Fruit fly (Drosophila melanogaster): ENCODE results near the gene CG14841.

Gene CG14841

DNA sequence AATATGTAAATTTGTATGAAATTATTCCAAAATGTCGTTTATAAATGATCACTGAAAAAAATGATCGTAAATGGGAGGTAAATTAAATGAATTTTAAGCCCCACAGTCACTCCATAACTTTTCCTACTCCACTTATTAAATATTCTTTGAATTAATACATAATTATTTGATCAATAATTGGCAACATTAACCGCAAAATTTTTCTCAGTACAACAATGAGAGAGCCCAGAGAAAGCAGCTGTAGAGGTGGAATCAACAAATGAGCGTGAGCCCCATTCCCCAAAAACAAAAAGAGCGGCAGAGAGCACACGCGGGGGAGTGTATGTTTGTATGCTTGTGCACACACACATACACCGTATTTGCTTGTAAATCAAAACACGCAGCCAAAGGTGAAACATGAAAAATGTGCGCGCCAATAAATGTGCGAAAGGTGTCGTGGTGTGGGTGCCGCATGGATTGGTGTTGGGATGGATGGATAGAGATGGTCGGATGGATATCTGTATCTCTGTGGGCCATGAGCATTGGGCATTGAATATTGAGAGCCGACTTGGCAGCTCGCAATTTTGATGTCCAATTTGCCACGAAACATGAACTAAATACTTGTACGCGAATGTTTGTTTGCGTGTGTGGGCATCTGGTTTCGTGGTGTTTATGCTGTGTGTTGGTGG is 21.7 kb upstream of the CG14841 start (continued):
- peak; percentile 90 for TF ChIP-seq CG17802 (tag; optimal IDR thresholded peaks at IDR 0.05)
- TF ChIP-seq CG18764 (GFP tag; optimal IDR thresholded peaks at IDR 0.05) = peak; percentile 97
- TF ChIP-seq CG3995 (GFP tag; optimal IDR thresholded peaks at IDR 0.05) = peak; percentile 81
- peak in 1 of 2 experiments; percentile 89 for TF ChIP-seq Dfd (GFP tag; optimal IDR thresholded peaks at IDR 0.05)
- TF ChIP-seq CG17568 (GFP tag; optimal IDR thresholded peaks at IDR 0.05) = peak; percentile 98
- peak in 2 of 3 experiments; percentile 48 to 97 for TF ChIP-seq lola (GFP tag; optimal IDR thresholded peaks at IDR 0.05)
- peak; percentile 99 for TF ChIP-seq Meics (GFP tag; optimal IDR thresholded peaks at IDR 0.05)
- TF ChIP-seq slou (GFP tag; optimal IDR thresholded peaks at IDR 0.05) = peak; percentile 95
- peak; percentile 97 for TF ChIP-seq sd (tag; optimal IDR thresholded peaks at IDR 0.05)
- TF ChIP-seq CG12219 (GFP tag; optimal IDR thresholded peaks at IDR 0.05) = peak; percentile 98
- TF ChIP-seq Fer1 (GFP tag; optimal IDR thresholded peaks at IDR 0.05) = peak; percentile 98
- TF ChIP-seq Dip2 (GFP tag; IDR thresholded peaks at IDR 0.05) = no peak
- no peak for TF ChIP-seq gce (GFP tag; IDR thresholded peaks at IDR 0.05)
- peak; percentile 98 for TF ChIP-seq HHEX (GFP tag; optimal IDR thresholded peaks at IDR 0.05)
- peak; percentile 94 for TF ChIP-seq CG8281 (tag; optimal IDR thresholded peaks at IDR 0.05)
- peak; percentile 96 for TF ChIP-seq CG4328 (GFP tag; optimal IDR thresholded peaks at IDR 0.05)
- TF ChIP-seq inv (GFP tag; IDR thresholded peaks at IDR 0.05; ENCODE audit: partially characterized antibody) = no peak
- peak; percentile 94 for TF ChIP-seq Jarid2 (GFP tag; optimal IDR thresholded peaks at IDR 0.05)
- TF ChIP-seq ind (GFP tag; optimal IDR thresholded peaks at IDR 0.05) = peak; percentile 98
- TF ChIP-seq CG8944 (GFP tag; optimal IDR thresholded peaks at IDR 0.05) = peak; percentile 88
- TF ChIP-seq Bteb2 (GFP tag; optimal IDR thresholded peaks at IDR 0.05) = peak; percentile 97
- TF ChIP-seq Adf1 (GFP tag; IDR thresholded peaks at IDR 0.05) = no peak
- TF ChIP-seq CG13296 (GFP tag; optimal IDR thresholded peaks at IDR 0.05) = peak; percentile 97
- TF ChIP-seq schlank (tag; optimal IDR thresholded peaks at IDR 0.05) = peak; percentile 96
- no peak for TF ChIP-seq CG4730 (GFP tag; IDR thresholded peaks at IDR 0.05)
- peak; percentile 98 for TF ChIP-seq CG6854 (GFP tag; optimal IDR thresholded peaks at IDR 0.05)
- peak; percentile 98 for TF ChIP-seq tio (GFP tag; optimal IDR thresholded peaks at IDR 0.05)
- peak; percentile 96 for TF ChIP-seq CG30431 (GFP tag; optimal IDR thresholded peaks at IDR 0.05)
- peak; percentile 89 for TF ChIP-seq Atf-2 (GFP tag; optimal IDR thresholded peaks at IDR 0.05)
- TF ChIP-seq CG13775 (GFP tag; optimal IDR thresholded peaks at IDR 0.05) = peak; percentile 98
- TF ChIP-seq salm (tag; optimal IDR thresholded peaks at IDR 0.05) = peak; percentile 98
- TF ChIP-seq shn (GFP tag; optimal IDR thresholded peaks at IDR 0.05) = peak; percentile 87
- TF ChIP-seq abd-A (tag; optimal IDR thresholded peaks at IDR 0.05) = peak; percentile 99
- no peak for TF ChIP-seq CG2889 (GFP tag; IDR thresholded peaks at IDR 0.05)
- peak; percentile 95 for TF ChIP-seq CG13894 (tag; optimal IDR thresholded peaks at IDR 0.05)
- TF ChIP-seq dysf (GFP tag; IDR thresholded peaks at IDR 0.05) = no peak
- TF ChIP-seq Oaz (GFP tag; IDR thresholded peaks at IDR 0.05) = no peak
- peak; percentile 98 for TF ChIP-seq CG12769 (tag; optimal IDR thresholded peaks at IDR 0.05)
- TF ChIP-seq ash1 (GFP tag; optimal IDR thresholded peaks at IDR 0.05) = peak; percentile 71
- peak; percentile 89 for TF ChIP-seq ERR (GFP tag; optimal IDR thresholded peaks at IDR 0.05)
- TF ChIP-seq bcd (GFP tag; optimal IDR thresholded peaks at IDR 0.05) = peak; percentile 99
- peak; percentile 87 to 95 for TF ChIP-seq Trl (optimal IDR thresholded peaks at IDR 0.05)
- peak; percentile 88 for TF ChIP-seq Trl (GFP tag; optimal IDR thresholded peaks at IDR 0.05)
- peak; percentile 95 for TF ChIP-seq CG6254 (GFP tag; optimal IDR thresholded peaks at IDR 0.05)
- TF ChIP-seq zf30C (GFP tag; optimal IDR thresholded peaks at IDR 0.05) = peak; percentile 92
- peak; percentile 96 for TF ChIP-seq CG7357 (GFP tag; IDR thresholded peaks at IDR 0.05)
- peak in 1 of 2 experiments; percentile 94 for TF ChIP-seq Hr78 (GFP tag; optimal IDR thresholded peaks at IDR 0.05)
- TF ChIP-seq CG10654 (GFP tag; optimal IDR thresholded peaks at IDR 0.05) = peak; percentile 98
- peak; percentile 76 for TF ChIP-seq Antp (GFP tag; optimal IDR thresholded peaks at IDR 0.05)

All from whole organism, embryonic.